Fruit fly (Drosophila melanogaster): ENCODE data around the gene Cad74A.

DNA sequence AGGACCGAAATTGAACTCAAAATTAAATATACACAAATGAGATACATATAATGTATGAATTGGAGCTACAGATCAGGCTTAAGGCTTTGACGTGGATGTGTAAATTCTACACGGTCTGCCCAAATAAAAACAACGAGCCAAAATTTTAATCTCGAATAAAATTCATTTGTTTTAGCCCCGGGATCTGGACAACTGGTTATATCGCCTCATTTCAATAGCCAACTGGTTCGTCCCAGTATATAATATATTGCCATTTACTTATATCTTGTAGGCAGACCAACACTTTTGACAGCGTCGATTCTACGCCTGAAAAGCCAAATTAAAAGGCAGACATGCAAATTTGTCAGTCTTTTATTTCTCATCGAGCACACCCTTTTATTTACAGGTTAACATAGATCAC is 13.8 kb upstream of the Cad74A start:
- no peak for TF ChIP-seq CG32264 (GFP tag; optimal IDR thresholded peaks at IDR 0.05)
- TF ChIP-seq psq (GFP tag; optimal IDR thresholded peaks at IDR 0.05), result no peak
